Fruit fly (Drosophila melanogaster) whole organism, embryonic: Measurements from ENCODE around the gene Mon1.

Source experiments
- Abd-B ChIP-seq: fragments of 200-800 bp; sonication (Bioruptor generic); optimal IDR thresholded peaks from 2 replicates; lab custom pipeline; 2018; ENCODE audit warnings: missing biosample characterization, mild to moderate bottlenecking, missing genetic modification characterization, moderate library complexity
- Ada2b ChIP-seq: fragments of 200-800 bp; sonication (Bioruptor generic); IDR thresholded peaks from 2 replicates; pipeline ENCODE4 v1.3.6; 2022; ENCODE audit warnings: missing biosample characterization, missing genetic modification characterization
- Antp ChIP-seq: fragments of 200-800 bp; sonication (Bioruptor generic); optimal IDR thresholded peaks from 3 replicates; lab custom pipeline; 2016; ENCODE audit warnings: missing biosample characterization, missing genetic modification characterization
- Atf6 ChIP-seq: fragments of 200-800 bp; sonication (Bioruptor generic); IDR thresholded peaks from 2 replicates; pipeline ENCODE4 v1.3.6; 2022; ENCODE audit warnings: missing biosample characterization, missing genetic modification characterization
- CG10565 ChIP-seq: fragments of 200-800 bp; sonication (Bioruptor generic); optimal IDR thresholded peaks from 3 replicates; lab custom pipeline; 2016; ENCODE audit warnings: missing biosample characterization, mild to moderate bottlenecking, missing genetic modification characterization
- CG10959 ChIP-seq: fragments of 200-800 bp; sonication (Bioruptor generic); IDR thresholded peaks from 2 replicates; pipeline ENCODE4 v1.3.6; 2022; ENCODE audit warnings: missing biosample characterization, missing genetic modification characterization
- CG11398 ChIP-seq: fragments of 200-800 bp; sonication (Bioruptor generic); optimal IDR thresholded peaks from 2 replicates; lab custom pipeline; 2016; ENCODE audit warnings: missing biosample characterization, missing genetic modification characterization
- CG12104 ChIP-seq: fragments of 200-800 bp; sonication (Bioruptor generic); optimal IDR thresholded peaks from 3 replicates; lab custom pipeline; 2016; ENCODE audit warnings: missing biosample characterization, missing genetic modification characterization
- CG18262 ChIP-seq: fragments of 200-800 bp; optimal IDR thresholded peaks from 3 replicates; lab custom pipeline; 2019; ENCODE audit warnings: missing biosample characterization, mild to moderate bottlenecking, missing genetic modification characterization, moderate library complexity
- CG18764 ChIP-seq: fragments of 200-800 bp; sonication (Bioruptor generic); optimal IDR thresholded peaks from 3 replicates; lab custom pipeline; 2016; ENCODE audit warnings: missing biosample characterization, missing genetic modification characterization
- CG33213 ChIP-seq: fragments of 200-800 bp; sonication (Bioruptor generic); optimal IDR thresholded peaks from 3 replicates; lab custom pipeline; 2016; ENCODE audit warnings: missing biosample characterization, missing genetic modification characterization
- CG5245 ChIP-seq: fragments of 200-800 bp; sonication (Bioruptor generic); optimal IDR thresholded peaks from 3 replicates; lab custom pipeline; 2016; ENCODE audit warnings: missing biosample characterization, missing genetic modification characterization
- CG6175 ChIP-seq: fragments of 200-800 bp; sonication (Bioruptor generic); IDR thresholded peaks from 3 replicates; pipeline ENCODE4 v1.3.6; 2022; ENCODE audit warnings: missing biosample characterization, missing genetic modification characterization
- CG6813 ChIP-seq: fragments of 200-800 bp; sonication (Bioruptor generic); optimal IDR thresholded peaks from 2 replicates; lab custom pipeline; 2017; ENCODE audit warnings: missing biosample characterization, missing genetic modification characterization, mild to moderate bottlenecking, moderate library complexity, missing genetic modification reagents
- CG6854 ChIP-seq: fragments of 200-800 bp; sonication (Bioruptor generic); optimal IDR thresholded peaks from 3 replicates; lab custom pipeline; 2017; ENCODE audit warnings: missing biosample characterization, mild to moderate bottlenecking, missing genetic modification characterization
- CG7372 ChIP-seq: fragments of 200-800 bp; sonication (Bioruptor generic); IDR thresholded peaks from 2 replicates; pipeline ENCODE4 v1.3.6; 2022; ENCODE audit warnings: missing biosample characterization, missing genetic modification characterization
- CG8089 ChIP-seq: fragments of 200-800 bp; sonication (Bioruptor generic); optimal IDR thresholded peaks from 3 replicates; lab custom pipeline; 2016; ENCODE audit warnings: missing biosample characterization, missing genetic modification characterization
- CG8765 ChIP-seq: fragments of 200-800 bp; sonication (Bioruptor generic); IDR thresholded peaks from 2 replicates; pipeline ENCODE4 v1.3.6; 2022; ENCODE audit warnings: missing biosample characterization, missing genetic modification characterization
- Dbx ChIP-seq: fragments of 200-800 bp; sonication (Bioruptor generic); IDR thresholded peaks from 3 replicates; pipeline ENCODE4 v1.3.6; 2022; ENCODE audit warnings: missing biosample characterization, missing genetic modification characterization
- Dfd ChIP-seq, 2 experiments: fragments of >200 bp; optimal IDR thresholded peaks; 2 replicates each; lab custom pipeline; 2017; ENCODE audit warnings: missing biosample characterization in 2 of 2, missing genetic modification characterization in 2 of 2
- Ets97D ChIP-seq: fragments of 200-800 bp; sonication (Bioruptor generic); optimal IDR thresholded peaks from 3 replicates; lab custom pipeline; 2016; ENCODE audit warnings: missing biosample characterization, missing genetic modification characterization
- Fer2 ChIP-seq: fragments of 200-800 bp; sonication (Bioruptor generic); optimal IDR thresholded peaks from 2 replicates; lab custom pipeline; 2018; ENCODE audit warnings: missing biosample characterization, mild to moderate bottlenecking, missing genetic modification characterization, moderate library complexity
- GATAe ChIP-seq: fragments of 200-800 bp; sonication (Bioruptor generic); conservative IDR thresholded peaks from 2 replicates; pipeline ENCODE4 v1.3.6; 2022; ENCODE audit warnings: missing biosample characterization, missing genetic modification characterization
- HLH4C ChIP-seq: fragments of 200-800 bp; sonication (Bioruptor generic); IDR thresholded peaks from 3 replicates; pipeline ENCODE4 v1.3.6; 2022; ENCODE audit warnings: missing biosample characterization, missing genetic modification characterization; ENCODE audit not compliant: partially characterized antibody
- HmgD ChIP-seq: fragments of 200-800 bp; sonication (Bioruptor generic); optimal IDR thresholded peaks from 3 replicates; lab custom pipeline; 2016; ENCODE audit warnings: missing biosample characterization, missing genetic modification characterization
- Lhr ChIP-seq: fragments of 200-800 bp; sonication (Bioruptor generic); optimal IDR thresholded peaks from 3 replicates; lab custom pipeline; 2017; ENCODE audit warnings: mild to moderate bottlenecking, missing biosample characterization, missing genetic modification reagents, missing genetic modification characterization
- Ravus ChIP-seq: fragments of 200-800 bp; sonication (Bioruptor generic); IDR thresholded peaks from 2 replicates; pipeline ENCODE4 v1.3.6; 2022; ENCODE audit warnings: missing biosample characterization, missing genetic modification characterization
- YL-1 ChIP-seq: fragments of 200-800 bp; sonication (Bioruptor generic); optimal IDR thresholded peaks from 3 replicates; lab custom pipeline; 2017; ENCODE audit warnings: missing biosample characterization, mild to moderate bottlenecking, missing genetic modification characterization
- ash1 ChIP-seq: fragments of 200-800 bp; sonication (Bioruptor generic); optimal IDR thresholded peaks from 2 replicates; lab custom pipeline; 2018; ENCODE audit warnings: missing biosample characterization, mild to moderate bottlenecking, missing genetic modification characterization
- dmrt11E ChIP-seq: fragments of 200-800 bp; sonication (Bioruptor generic); optimal IDR thresholded peaks from 3 replicates; lab custom pipeline; 2018; ENCODE audit warnings: missing biosample characterization, mild to moderate bottlenecking, missing genetic modification characterization, moderate library complexity
- emc ChIP-seq: fragments of 200-800 bp; sonication (Bioruptor generic); optimal IDR thresholded peaks from 2 replicates; lab custom pipeline; 2016; ENCODE audit warnings: missing biosample characterization, missing genetic modification characterization
- ewg ChIP-seq: fragments of 200-800 bp; sonication (Bioruptor generic); optimal IDR thresholded peaks from 3 replicates; lab custom pipeline; 2017; ENCODE audit warnings: mild to moderate bottlenecking, missing biosample characterization, missing genetic modification reagents, missing genetic modification characterization
- fd102C ChIP-seq: fragments of 200-800 bp; sonication (Bioruptor generic); optimal IDR thresholded peaks from 2 replicates; lab custom pipeline; 2018; ENCODE audit warnings: missing biosample characterization, mild to moderate bottlenecking, missing genetic modification characterization, moderate library complexity
- fd64A ChIP-seq: fragments of 200-800 bp; sonication (Bioruptor generic); optimal IDR thresholded peaks from 3 replicates; lab custom pipeline; 2018; ENCODE audit warnings: missing biosample characterization, mild to moderate bottlenecking, missing genetic modification characterization
- gem ChIP-seq: fragments of 200-800 bp; sonication (Bioruptor generic); optimal IDR thresholded peaks from 2 replicates; lab custom pipeline; 2019; ENCODE audit warnings: missing biosample characterization, mild to moderate bottlenecking, missing genetic modification characterization, moderate library complexity
- her ChIP-seq: fragments of 200-800 bp; sonication (Bioruptor generic); optimal IDR thresholded peaks from 2 replicates; lab custom pipeline; 2016; ENCODE audit warnings: missing biosample characterization, missing genetic modification characterization
- insv ChIP-seq, 2 experiments: fragments of 200-800 bp; sonication (Bioruptor generic); optimal IDR thresholded peaks; 3 replicates each; lab custom pipeline; 2016 to 2018; ENCODE audit warnings: missing biosample characterization in 2 of 2, missing genetic modification characterization in 2 of 2
- jigr1 ChIP-seq: fragments of 200-800 bp; sonication (Bioruptor generic); IDR thresholded peaks from 3 replicates; pipeline ENCODE4 v1.3.6; 2022; ENCODE audit warnings: missing biosample characterization, missing genetic modification characterization
- nom ChIP-seq: fragments of 200-800 bp; sonication (Bioruptor generic); optimal IDR thresholded peaks from 2 replicates; lab custom pipeline; 2017; ENCODE audit warnings: missing biosample characterization, missing genetic modification characterization, mild to moderate bottlenecking, moderate library complexity, missing genetic modification reagents
- p53 ChIP-seq: fragments of 200-800 bp; sonication (Bioruptor generic); optimal IDR thresholded peaks from 2 replicates; lab custom pipeline; 2016; ENCODE audit warnings: missing biosample characterization, missing genetic modification characterization
- rib ChIP-seq: fragments of 200-800 bp; sonication (Bioruptor generic); IDR thresholded peaks from 2 replicates; pipeline ENCODE4 v1.3.6; 2022; ENCODE audit warnings: missing biosample characterization, missing genetic modification characterization
- run ChIP-seq: fragments of 200-800 bp; sonication (Bioruptor generic); optimal IDR thresholded peaks from 3 replicates; lab custom pipeline; 2018; ENCODE audit warnings: missing biosample characterization, mild to moderate bottlenecking, missing genetic modification characterization
- sd ChIP-seq: fragments of 200-800 bp; sonication (Bioruptor generic); optimal IDR thresholded peaks from 3 replicates; lab custom pipeline; 2018; ENCODE audit warnings: missing biosample characterization, mild to moderate bottlenecking, missing genetic modification characterization, moderate library complexity
- stwl ChIP-seq: fragments of 200-800 bp; sonication (Bioruptor generic); optimal IDR thresholded peaks from 3 replicates; lab custom pipeline; 2018; ENCODE audit warnings: missing biosample characterization, mild to moderate bottlenecking, missing genetic modification characterization, moderate library complexity
- sug ChIP-seq: fragments of 200-800 bp; optimal IDR thresholded peaks from 2 replicates; lab custom pipeline; 2019; ENCODE audit warnings: missing biosample characterization, mild to moderate bottlenecking, missing genetic modification characterization, moderate library complexity
- tin ChIP-seq: fragments of 200-800 bp; sonication (Bioruptor generic); optimal IDR thresholded peaks from 3 replicates; lab custom pipeline; 2016; ENCODE audit warnings: missing biosample characterization, missing genetic modification characterization
- tna ChIP-seq: fragments of 200-800 bp; sonication (Bioruptor generic); IDR thresholded peaks from 2 replicates; pipeline ENCODE4 v1.3.6; 2022; ENCODE audit warnings: missing biosample characterization, missing genetic modification characterization; ENCODE audit not compliant: partially characterized antibody
- tup ChIP-seq: fragments of 200-800 bp; sonication (Bioruptor generic); optimal IDR thresholded peaks from 2 replicates; lab custom pipeline; 2016; ENCODE audit warnings: missing biosample characterization, mild to moderate bottlenecking, missing genetic modification characterization, moderate library complexity
- wek ChIP-seq: fragments of 200-800 bp; sonication (Bioruptor generic); optimal IDR thresholded peaks from 3 replicates; lab custom pipeline; 2018; ENCODE audit warnings: missing biosample characterization, mild to moderate bottlenecking, missing genetic modification characterization, moderate library complexity
- zfh1 ChIP-seq: fragments of 200-800 bp; sonication (Bioruptor generic); IDR thresholded peaks from 3 replicates; pipeline ENCODE4 v1.3.6; 2022; ENCODE audit warnings: missing biosample characterization, missing genetic modification characterization

Mon1 gene

dm6 chr2L:4837772-4838397 is 12.6 kb upstream of the Mon1 start, which contains the start of the genes tank and CG12194 (continued):
- TF ChIP-seq CG6854 (GFP tag; lab: Kevin White, UChicago) (peak; percentile 97), Ets97D (GFP tag; lab: Kevin White, UChicago) (peak; percentile 96), emc (GFP tag; lab: Kevin White, UChicago) (peak; percentile 98), CG8765 (GFP tag; lab: Robert Waterston, UW) (peak; percentile 98), fd102C (GFP tag; lab: Kevin White, UChicago) (peak; percentile 92), CG6175 (GFP tag; lab: Robert Waterston, UW) (peak; percentile 98), CG18764 (peak; percentile 98), CG10959 (GFP tag; lab: Robert Waterston, UW) (peak; percentile 99), CG11398 (peak; percentile 98), GATAe (peak; percentile 96), dmrt11E (tag; lab: Kevin White, UChicago) (peak; percentile 98), Dfd (GFP tag; optimal IDR thresholded peaks at IDR 0.05; lab: Kevin White, UChicago) (no peak), sug (peak; percentile 87), nom (GFP tag; lab: Kevin White, UChicago) (peak; percentile 92), HmgD (GFP tag; lab: Kevin White, UChicago) (peak; percentile 99), Atf6 (GFP tag; lab: Robert Waterston, UW) (peak; percentile 99), tin (GFP tag; lab: Kevin White, UChicago) (peak; percentile 99), Ravus (GFP tag; lab: Robert Waterston, UW) (peak; percentile 98), CG8089 (GFP tag; lab: Kevin White, UChicago) (peak; percentile 99), CG18262 (tag; lab: Kevin White, UChicago) (peak; percentile 98), gem (tag; lab: Kevin White, UChicago) (peak; percentile 99), jigr1 (GFP tag; lab: Robert Waterston, UW) (peak; percentile 99), sd (tag; lab: Kevin White, UChicago) (peak; percentile 92), CG12104 (GFP tag; lab: Kevin White, UChicago) (peak; percentile 94), run (peak; percentile 96), stwl (tag; lab: Kevin White, UChicago) (peak; percentile 84), ash1 (peak; percentile 94), zfh1 (peak; percentile 100), Fer2 (tag; lab: Kevin White, UChicago) (peak; percentile 78), CG5245 (GFP tag; lab: Kevin White, UChicago) (peak; percentile 99), her (GFP tag; lab: Kevin White, UChicago) (peak; percentile 97), fd64A (GFP tag; lab: Kevin White, UChicago) (peak; percentile 96), insv (GFP tag; optimal IDR thresholded peaks at IDR 0.05; lab: Kevin White, UChicago) (peak; percentile 52 to 63), CG33213 (GFP tag; lab: Kevin White, UChicago) (peak; percentile 99), Ada2b (peak; percentile 99), p53 (GFP tag; lab: Kevin White, UChicago) (peak; percentile 97), tna (GFP tag; lab: Robert Waterston, UW) (peak; percentile 48; the same call in 1 of the 2 replicates), YL-1 (GFP tag; lab: Kevin White, UChicago) (peak; percentile 98), CG7372 (GFP tag; lab: Robert Waterston, UW) (peak; percentile 98), Lhr (GFP tag; lab: Kevin White, UChicago) (peak; percentile 97), Antp (GFP tag; lab: Kevin White, UChicago) (peak; percentile 99), Abd-B (GFP tag; lab: Kevin White, UChicago) (peak; percentile 99), rib (GFP tag; lab: Robert Waterston, UW) (peak; percentile 98), wek (GFP tag; lab: Kevin White, UChicago) (peak; percentile 96), ewg (GFP tag; lab: Kevin White, UChicago) (peak; percentile 99), CG10565 (peak; percentile 98), Dbx (peak; percentile 98), HLH4C (GFP tag; lab: Robert Waterston, UW) (peak; percentile 73), CG6813 (GFP tag; lab: Kevin White, UChicago) (peak; percentile 98), tup (peak; percentile 99)
